Fruit fly (Drosophila melanogaster) whole organism, prepupa: Measurements from ENCODE around the gene CG14823.

Source experiments
- CG8632 ChIP-seq: fragments of 200-800 bp; sonication (Bioruptor generic); optimal IDR thresholded peaks from 3 replicates; lab custom pipeline; 2016; ENCODE audit warnings: missing biosample characterization, missing genetic modification characterization
- CG9139 ChIP-seq: fragments of 200-800 bp; sonication (Bioruptor generic); optimal IDR thresholded peaks from 3 replicates; lab custom pipeline; 2017; ENCODE audit warnings: missing biosample characterization, mild to moderate bottlenecking, missing genetic modification characterization
- OdsH ChIP-seq: fragments of 200-800 bp; sonication (Bioruptor generic); optimal IDR thresholded peaks from 3 replicates; lab custom pipeline; 2016; ENCODE audit warnings: missing biosample characterization, missing genetic modification characterization
- esn ChIP-seq: fragments of 200-800 bp; sonication (Bioruptor generic); optimal IDR thresholded peaks from 2 replicates; lab custom pipeline; 2016; ENCODE audit warnings: missing biosample characterization, mild to moderate bottlenecking, missing genetic modification characterization, moderate library complexity
- vri ChIP-seq: fragments of 200-800 bp; sonication (Bioruptor generic); optimal IDR thresholded peaks from 3 replicates; lab custom pipeline; 2016; ENCODE audit warnings: missing biosample characterization, mild to moderate bottlenecking, missing genetic modification characterization

dm6 chr3L:7105693-7106092, 39.6 kb downstream of the CG14823 start:
- no peak for TF ChIP-seq esn
- no peak for TF ChIP-seq CG8632 (GFP tag; lab: Kevin White, UChicago)
- TF ChIP-seq OdsH = no peak
- TF ChIP-seq vri (GFP tag; lab: Kevin White, UChicago) = no peak
- TF ChIP-seq CG9139 (GFP tag; lab: Kevin White, UChicago) = no peak
